Fruit fly (Drosophila melanogaster) whole organism, embryonic: ENCODE data around the gene mAcon1.

Experiments
- Abd-B ChIP-seq: fragments of 200-800 bp; sonication (Bioruptor generic); optimal IDR thresholded peaks from 2 replicates; lab custom pipeline; 2018; ENCODE audit warnings: missing biosample characterization, mild to moderate bottlenecking, missing genetic modification characterization, moderate library complexity
- B-H1 ChIP-seq: fragments of 200-800 bp; sonication (Bioruptor generic); IDR thresholded peaks from 3 replicates; pipeline ENCODE4 v1.3.6; 2022; ENCODE audit warnings: missing biosample characterization, missing genetic modification characterization
- BtbVII ChIP-seq: fragments of 200-800 bp; sonication (Bioruptor generic); optimal IDR thresholded peaks from 3 replicates; lab custom pipeline; 2017; ENCODE audit warnings: missing biosample characterization, mild to moderate bottlenecking, missing genetic modification characterization
- CG10366 ChIP-seq: fragments of 200-800 bp; sonication (Bioruptor generic); IDR thresholded peaks from 2 replicates; pipeline ENCODE4 v1.3.6; 2022; ENCODE audit warnings: missing biosample characterization, missing genetic modification characterization
- CG10565 ChIP-seq: fragments of 200-800 bp; sonication (Bioruptor generic); optimal IDR thresholded peaks from 3 replicates; lab custom pipeline; 2016; ENCODE audit warnings: missing biosample characterization, mild to moderate bottlenecking, missing genetic modification characterization
- CG11398 ChIP-seq: fragments of 200-800 bp; sonication (Bioruptor generic); optimal IDR thresholded peaks from 2 replicates; lab custom pipeline; 2016; ENCODE audit warnings: missing biosample characterization, missing genetic modification characterization
- CG11504 ChIP-seq: fragments of 200-800 bp; sonication (Bioruptor generic); optimal IDR thresholded peaks from 3 replicates; lab custom pipeline; 2019; ENCODE audit warnings: missing biosample characterization, mild to moderate bottlenecking, missing genetic modification characterization, moderate library complexity
- CG11695 ChIP-seq: fragments of 200-800 bp; sonication (Bioruptor generic); IDR thresholded peaks from 3 replicates; pipeline ENCODE4 v1.3.6; 2022; ENCODE audit warnings: missing biosample characterization, missing genetic modification characterization
- CG12391 ChIP-seq: fragments of 200-800 bp; sonication (Bioruptor generic); optimal IDR thresholded peaks from 3 replicates; lab custom pipeline; 2018; ENCODE audit warnings: missing biosample characterization, mild to moderate bottlenecking, missing genetic modification characterization, moderate library complexity
- CG15696 ChIP-seq: fragments of 200-800 bp; sonication (Bioruptor generic); optimal IDR thresholded peaks from 2 replicates; lab custom pipeline; 2019; ENCODE audit warnings: missing biosample characterization, mild to moderate bottlenecking, missing genetic modification characterization, moderate library complexity
- CG17186 ChIP-seq: fragments of 200-800 bp; sonication (Bioruptor generic); optimal IDR thresholded peaks from 3 replicates; lab custom pipeline; 2017; ENCODE audit warnings: missing biosample characterization, missing genetic modification reagents, missing genetic modification characterization
- CG17568 ChIP-seq: fragments of 200-800 bp; sonication (Bioruptor generic); optimal IDR thresholded peaks from 2 replicates; lab custom pipeline; 2018; ENCODE audit warnings: missing biosample characterization, mild to moderate bottlenecking, missing genetic modification characterization, moderate library complexity
- CG4707 ChIP-seq: fragments of 200-800 bp; sonication (Bioruptor generic); optimal IDR thresholded peaks from 2 replicates; lab custom pipeline; 2018; ENCODE audit warnings: missing biosample characterization, mild to moderate bottlenecking, missing genetic modification characterization, moderate library complexity
- CG5180 ChIP-seq: fragments of 200-800 bp; sonication (Bioruptor generic); optimal IDR thresholded peaks from 3 replicates; lab custom pipeline; 2017; ENCODE audit warnings: missing biosample characterization, missing genetic modification characterization, mild to moderate bottlenecking, moderate library complexity, missing genetic modification reagents
- CG7786 ChIP-seq: fragments of 200-800 bp; sonication (Bioruptor generic); optimal IDR thresholded peaks from 2 replicates; lab custom pipeline; 2016; ENCODE audit warnings: missing biosample characterization, missing genetic modification characterization
- CG8089 ChIP-seq: fragments of 200-800 bp; sonication (Bioruptor generic); optimal IDR thresholded peaks from 3 replicates; lab custom pipeline; 2016; ENCODE audit warnings: missing biosample characterization, missing genetic modification characterization
- CG8765 ChIP-seq: fragments of 200-800 bp; sonication (Bioruptor generic); IDR thresholded peaks from 2 replicates; pipeline ENCODE4 v1.3.6; 2022; ENCODE audit warnings: missing biosample characterization, missing genetic modification characterization
- CG8944 ChIP-seq: fragments of 200-800 bp; sonication (Bioruptor generic); optimal IDR thresholded peaks from 3 replicates; lab custom pipeline; 2016; ENCODE audit warnings: missing biosample characterization, missing genetic modification characterization
- CG9932 ChIP-seq: fragments of 200-800 bp; sonication (Bioruptor generic); IDR thresholded peaks from 2 replicates; pipeline ENCODE4 v1.3.6; 2022; ENCODE audit warnings: missing biosample characterization, missing genetic modification characterization
- Doc3 ChIP-seq: fragments of 200-800 bp; sonication (Bioruptor generic); IDR thresholded peaks from 3 replicates; pipeline ENCODE4 v1.3.6; 2022; ENCODE audit warnings: missing biosample characterization, missing genetic modification characterization; ENCODE audit not compliant: partially characterized antibody
- Ets97D ChIP-seq: fragments of 200-800 bp; sonication (Bioruptor generic); optimal IDR thresholded peaks from 3 replicates; lab custom pipeline; 2016; ENCODE audit warnings: missing biosample characterization, missing genetic modification characterization
- Hey ChIP-seq: fragments of 200-800 bp; sonication (Bioruptor generic); optimal IDR thresholded peaks from 3 replicates; lab custom pipeline; 2018; ENCODE audit warnings: missing biosample characterization, mild to moderate bottlenecking, missing genetic modification characterization
- Mad ChIP-seq: fragments of 200-800 bp; sonication (Bioruptor generic); optimal IDR thresholded peaks from 2 replicates; lab custom pipeline; 2016; ENCODE audit warnings: missing biosample characterization, missing genetic modification characterization
- Max ChIP-seq: fragments of 200-800 bp; sonication (Bioruptor generic); optimal IDR thresholded peaks from 2 replicates; lab custom pipeline; 2016; ENCODE audit warnings: missing biosample characterization, mild to moderate bottlenecking, missing genetic modification characterization
- Mrtf ChIP-seq: fragments of 200-800 bp; sonication (Bioruptor generic); IDR thresholded peaks from 3 replicates; pipeline ENCODE4 v1.3.6; 2022; ENCODE audit warnings: missing biosample characterization, missing genetic modification characterization
- NC2α ChIP-seq: fragments of 200-800 bp; sonication (Bioruptor generic); optimal IDR thresholded peaks from 2 replicates; lab custom pipeline; 2016; ENCODE audit warnings: missing biosample characterization, missing genetic modification characterization
- Sox100B ChIP-seq: fragments of 200-800 bp; sonication (Bioruptor generic); optimal IDR thresholded peaks from 3 replicates; lab custom pipeline; 2018; ENCODE audit warnings: missing biosample characterization, mild to moderate bottlenecking, missing genetic modification characterization
- Usf ChIP-seq: fragments of 200-800 bp; sonication (Bioruptor generic); optimal IDR thresholded peaks from 2 replicates; lab custom pipeline; 2017; ENCODE audit warnings: missing genotype, missing biosample characterization, missing genetic modification characterization
- ac ChIP-seq: fragments of 200-800 bp; sonication (Bioruptor generic); optimal IDR thresholded peaks from 3 replicates; lab custom pipeline; 2017; ENCODE audit warnings: missing biosample characterization, mild to moderate bottlenecking, missing genetic modification characterization
- aop ChIP-seq: fragments of 200-800 bp; sonication (Bioruptor generic); IDR thresholded peaks from 2 replicates; pipeline ENCODE4 v1.3.6; 2022; ENCODE audit warnings: missing biosample characterization, missing genetic modification characterization
- crp ChIP-seq, 2 experiments: fragments of 200-800 bp; sonication (Bioruptor generic); optimal IDR thresholded peaks; 2 replicates in 1 of 2; 3 replicates in 1 of 2; lab custom pipeline; 2017; ENCODE audit warnings: missing biosample characterization in 2 of 2, missing genetic modification characterization in 2 of 2, mild to moderate bottlenecking in 1 of 2, moderate library complexity in 1 of 2
- da ChIP-seq: fragments of 200-800 bp; sonication (Bioruptor generic); optimal IDR thresholded peaks from 2 replicates; lab custom pipeline; 2016; ENCODE audit warnings: missing biosample characterization, missing genetic modification characterization
- danr ChIP-seq: fragments of 200-800 bp; sonication (Bioruptor generic); IDR thresholded peaks from 2 replicates; pipeline ENCODE4 v1.3.6; 2022; ENCODE audit warnings: missing biosample characterization, missing genetic modification characterization
- disco-r ChIP-seq: fragments of 200-800 bp; sonication (Bioruptor generic); optimal IDR thresholded peaks from 2 replicates; lab custom pipeline; 2016; ENCODE audit warnings: missing biosample characterization, missing genetic modification characterization
- dmrt11E ChIP-seq: fragments of 200-800 bp; sonication (Bioruptor generic); optimal IDR thresholded peaks from 3 replicates; lab custom pipeline; 2018; ENCODE audit warnings: missing biosample characterization, mild to moderate bottlenecking, missing genetic modification characterization, moderate library complexity
- ems ChIP-seq: fragments of 200-800 bp; sonication (Bioruptor generic); optimal IDR thresholded peaks from 3 replicates; lab custom pipeline; 2016; ENCODE audit warnings: missing biosample characterization, missing genetic modification characterization
- fu2 ChIP-seq: fragments of 200-800 bp; sonication (Bioruptor generic); optimal IDR thresholded peaks from 2 replicates; lab custom pipeline; 2016; ENCODE audit warnings: missing biosample characterization, missing genetic modification characterization
- ham ChIP-seq: fragments of 200-800 bp; sonication (Bioruptor generic); IDR thresholded peaks from 2 replicates; pipeline ENCODE4 v1.3.6; 2022; ENCODE audit warnings: missing biosample characterization, missing genetic modification characterization
- inv ChIP-seq: fragments of 200-800 bp; sonication (Bioruptor generic); IDR thresholded peaks from 2 replicates; pipeline ENCODE4 v1.3.6; 2022; ENCODE audit warnings: missing biosample characterization, missing genetic modification characterization; ENCODE audit not compliant: partially characterized antibody
- jumu ChIP-seq: fragments of 200-800 bp; sonication (Bioruptor generic); optimal IDR thresholded peaks from 3 replicates; lab custom pipeline; 2016; ENCODE audit warnings: missing biosample characterization, missing genetic modification characterization
- ken ChIP-seq: fragments of 200-800 bp; sonication (Bioruptor generic); IDR thresholded peaks from 3 replicates; pipeline ENCODE4 v1.3.6; 2022; ENCODE audit warnings: missing biosample characterization, missing genetic modification characterization
- lbe ChIP-seq: fragments of 200-800 bp; sonication (Bioruptor generic); optimal IDR thresholded peaks from 2 replicates; lab custom pipeline; 2016; ENCODE audit warnings: missing biosample characterization, mild to moderate bottlenecking, missing genetic modification characterization
- lmd ChIP-seq: fragments of 200-800 bp; sonication (Bioruptor generic); IDR thresholded peaks from 2 replicates; pipeline ENCODE4 v1.3.6; 2022; ENCODE audit warnings: missing biosample characterization, missing genetic modification characterization
- pfk ChIP-seq: fragments of 200-800 bp; sonication (Bioruptor generic); optimal IDR thresholded peaks from 2 replicates; lab custom pipeline; 2018; ENCODE audit warnings: missing biosample characterization, mild to moderate bottlenecking, missing genetic modification characterization, moderate library complexity
- scrt ChIP-seq: fragments of 200-800 bp; sonication (Bioruptor generic); optimal IDR thresholded peaks from 2 replicates; lab custom pipeline; 2018; ENCODE audit warnings: missing biosample characterization, mild to moderate bottlenecking, missing genetic modification characterization, moderate library complexity
- sima ChIP-seq: fragments of 200-800 bp; sonication (Bioruptor generic); optimal IDR thresholded peaks from 2 replicates; lab custom pipeline; 2016; ENCODE audit warnings: missing biosample characterization, missing genetic modification characterization
- tgo ChIP-seq: fragments of 200-800 bp; sonication (Bioruptor generic); IDR thresholded peaks from 3 replicates; pipeline ENCODE4 v1.3.6; 2022; ENCODE audit warnings: missing biosample characterization, missing genetic modification characterization
- tio ChIP-seq: fragments of 200-800 bp; sonication (Bioruptor generic); optimal IDR thresholded peaks from 2 replicates; lab custom pipeline; 2017; ENCODE audit warnings: missing biosample characterization, missing genetic modification characterization, inconsistent platforms
- zfh1 ChIP-seq: fragments of 200-800 bp; sonication (Bioruptor generic); IDR thresholded peaks from 3 replicates; pipeline ENCODE4 v1.3.6; 2022; ENCODE audit warnings: missing biosample characterization, missing genetic modification characterization

Gene mAcon1

dm6 chr2L:21168295-21169159 lies at the start of gene mAcon1, which contains the start of the genes CG43345 and CG43346 (continued):
- TF ChIP-seq CG4707 (GFP tag; lab: Kevin White, UChicago) (no peak), ems (GFP tag; lab: Kevin White, UChicago) (peak; percentile 87), danr (peak; percentile 66; the same call in 1 of the 2 replicates), CG17568 (GFP tag; lab: Kevin White, UChicago) (no peak), CG11695 (no peak), CG8765 (GFP tag; lab: Robert Waterston, UW) (peak; percentile 19; the same call in 1 of the 2 replicates), fu2 (peak; percentile 90), Hey (tag; lab: Kevin White, UChicago) (no peak), zfh1 (GFP tag; lab: Robert Waterston, UW) (peak; percentile 48; the same call in 1 of the 3 replicates), ham (no peak), sima (GFP tag; lab: Kevin White, UChicago) (peak; percentile 72), ac (GFP tag; lab: Kevin White, UChicago) (no peak), crp (GFP tag; optimal IDR thresholded peaks at IDR 0.05; lab: Kevin White, UChicago) (peak in 1 of 2 experiments; percentile 80), dmrt11E (tag; lab: Kevin White, UChicago) (peak; percentile 73), B-H1 (GFP tag; lab: Robert Waterston, UW) (peak; percentile 41; the same call in 1 of the 3 replicates), Abd-B (peak; percentile 89), Max (GFP tag; lab: Kevin White, UChicago) (peak; percentile 82), pfk (GFP tag; lab: Kevin White, UChicago) (peak; percentile 6), tio (GFP tag; lab: Kevin White, UChicago) (no peak), scrt (GFP tag; lab: Kevin White, UChicago) (no peak), lbe (GFP tag; lab: Kevin White, UChicago) (peak; percentile 69), CG17186 (GFP tag; lab: Kevin White, UChicago) (peak; percentile 93), CG10366 (GFP tag; lab: Robert Waterston, UW) (peak; percentile 53), CG10565 (GFP tag; lab: Kevin White, UChicago) (peak; percentile 16), Mad (GFP tag; lab: Kevin White, UChicago) (peak; percentile 88), Doc3 (GFP tag; lab: Robert Waterston, UW) (no peak), CG15696 (peak; percentile 72), BtbVII (peak; percentile 54), CG5180 (GFP tag; lab: Kevin White, UChicago) (no peak), CG11504 (no peak), Usf (GFP tag; lab: Kevin White, UChicago) (peak; percentile 70), Sox100B (GFP tag; lab: Kevin White, UChicago) (peak; percentile 79), CG8089 (peak; percentile 73), disco-r (peak; percentile 67), NC2α (GFP tag; lab: Kevin White, UChicago) (peak; percentile 82), aop (GFP tag; lab: Robert Waterston, UW) (no peak), CG8944 (peak; percentile 88), Ets97D (GFP tag; lab: Kevin White, UChicago) (peak; percentile 79), inv (GFP tag; lab: Robert Waterston, UW) (peak; percentile 31; the same call in 1 of the 2 replicates), jumu (GFP tag; lab: Kevin White, UChicago) (peak; percentile 92), ken (peak; percentile 23; the same call in 1 of the 3 replicates), tgo (peak; percentile 58), CG7786 (GFP tag; lab: Kevin White, UChicago) (peak; percentile 90), CG12391 (peak; percentile 82), CG9932 (GFP tag; lab: Robert Waterston, UW) (peak; percentile 84), CG11398 (GFP tag; lab: Kevin White, UChicago) (peak; percentile 79), da (GFP tag; lab: Kevin White, UChicago) (peak; percentile 37), lmd (GFP tag; lab: Robert Waterston, UW) (peak; percentile 76), Mrtf (GFP tag; lab: Robert Waterston, UW) (no peak)
